Fruit fly (Drosophila melanogaster) whole organism, embryonic: ENCODE results near the gene Chchd2.

Source experiments
- ATbp ChIP-seq: fragments of 200-800 bp; sonication (Bioruptor generic); optimal IDR thresholded peaks from 2 replicates; lab custom pipeline; 2017; ENCODE audit warnings: missing biosample characterization, mild to moderate bottlenecking, missing genetic modification characterization, missing genetic modification reagents
- CG10274 ChIP-seq: fragments of 200-800 bp; sonication (Bioruptor generic); optimal IDR thresholded peaks from 3 replicates; lab custom pipeline; 2017; ENCODE audit warnings: missing biosample characterization, mild to moderate bottlenecking, missing genetic modification characterization
- CG10959 ChIP-seq: fragments of 200-800 bp; sonication (Bioruptor generic); IDR thresholded peaks from 2 replicates; pipeline ENCODE4 v1.3.6; 2022; ENCODE audit warnings: missing biosample characterization, missing genetic modification characterization
- CG11085 ChIP-seq: fragments of 200-800 bp; sonication (Bioruptor generic); IDR thresholded peaks from 2 replicates; pipeline ENCODE4 v1.3.6; 2022; ENCODE audit warnings: missing biosample characterization, missing genetic modification characterization
- CG11093 ChIP-seq: fragments of 200-800 bp; sonication (Bioruptor generic); IDR thresholded peaks from 3 replicates; pipeline ENCODE4 v1.3.6; 2022; ENCODE audit warnings: missing biosample characterization, missing genetic modification characterization
- CG11247 ChIP-seq: fragments of 200-800 bp; sonication (Bioruptor generic); IDR thresholded peaks from 2 replicates; pipeline ENCODE4 v1.3.6; 2022; ENCODE audit warnings: missing biosample characterization, missing genetic modification characterization
- CG12104 ChIP-seq: fragments of 200-800 bp; sonication (Bioruptor generic); optimal IDR thresholded peaks from 3 replicates; lab custom pipeline; 2016; ENCODE audit warnings: missing biosample characterization, missing genetic modification characterization
- CG12659 ChIP-seq: fragments of 200-800 bp; sonication (Bioruptor generic); optimal IDR thresholded peaks from 3 replicates; lab custom pipeline; 2017; ENCODE audit warnings: mild to moderate bottlenecking, missing biosample characterization, missing genetic modification reagents, missing genetic modification characterization
- CG16863 ChIP-seq: fragments of 200-800 bp; sonication (Bioruptor generic); optimal IDR thresholded peaks from 3 replicates; lab custom pipeline; 2016; ENCODE audit warnings: missing biosample characterization, missing genetic modification characterization
- CG1832 ChIP-seq: fragments of 200-800 bp; sonication (Bioruptor generic); optimal IDR thresholded peaks from 2 replicates; lab custom pipeline; 2017; ENCODE audit warnings: missing biosample characterization, mild to moderate bottlenecking, missing genetic modification characterization, inconsistent platforms
- CG18476 ChIP-seq: fragments of 200-800 bp; sonication (Bioruptor generic); optimal IDR thresholded peaks from 2 replicates; lab custom pipeline; 2016; ENCODE audit warnings: missing biosample characterization, mild to moderate bottlenecking, missing genetic modification characterization
- CG18619 ChIP-seq: fragments of 200-800 bp; sonication (Bioruptor generic); optimal IDR thresholded peaks from 3 replicates; lab custom pipeline; 2017; ENCODE audit warnings: missing biosample characterization, mild to moderate bottlenecking, missing genetic modification characterization
- CG2678 ChIP-seq: fragments of 200-800 bp; sonication (Bioruptor generic); optimal IDR thresholded peaks from 3 replicates; lab custom pipeline; 2019; ENCODE audit warnings: missing biosample characterization, mild to moderate bottlenecking, missing genetic modification characterization, moderate library complexity
- CG31365 ChIP-seq: fragments of 200-800 bp; sonication (Bioruptor generic); optimal IDR thresholded peaks from 2 replicates; lab custom pipeline; 2018; ENCODE audit warnings: missing biosample characterization, mild to moderate bottlenecking, missing genetic modification characterization
- CG34224 ChIP-seq: fragments of 200-800 bp; sonication (Bioruptor generic); IDR thresholded peaks from 3 replicates; pipeline ENCODE4 v1.3.6; 2022; ENCODE audit warnings: missing biosample characterization, missing genetic modification characterization; ENCODE audit not compliant: partially characterized antibody
- CG7963 ChIP-seq: fragments of 200-800 bp; sonication (Bioruptor generic); IDR thresholded peaks from 3 replicates; pipeline ENCODE4 v1.3.6; 2022; ENCODE audit warnings: missing biosample characterization, missing genetic modification characterization; ENCODE audit not compliant: partially characterized antibody
- CG8290 ChIP-seq, 3 experiments: fragments of 200-800 bp; sonication (Bioruptor generic); optimal IDR thresholded peaks; 2 replicates each; lab custom pipeline; 2016 to 2019; ENCODE audit warnings: missing biosample characterization in 3 of 3, missing genetic modification characterization in 3 of 3, mild to moderate bottlenecking in 2 of 3, moderate library complexity in 1 of 3
- CG8359 ChIP-seq: fragments of 200-800 bp; sonication (Bioruptor generic); optimal IDR thresholded peaks from 2 replicates; lab custom pipeline; 2017; ENCODE audit warnings: missing biosample characterization, mild to moderate bottlenecking, missing genetic modification characterization, borderline replicate concordance
- CG9727 ChIP-seq: fragments of 200-800 bp; sonication (Bioruptor generic); optimal IDR thresholded peaks from 3 replicates; lab custom pipeline; 2017; ENCODE audit warnings: missing biosample characterization, mild to moderate bottlenecking, missing genetic modification characterization
- Ets65A ChIP-seq: fragments of 200-800 bp; sonication (Bioruptor generic); peaks from one replicate; lab custom pipeline; 2016; ENCODE audit warnings: missing biosample characterization, missing genetic modification characterization
- HHEX ChIP-seq: fragments of 200-800 bp; sonication (Bioruptor generic); optimal IDR thresholded peaks from 3 replicates; lab custom pipeline; 2017; ENCODE audit warnings: missing biosample characterization, mild to moderate bottlenecking, missing genetic modification characterization, missing genetic modification reagents
- HLH54F ChIP-seq: fragments of 200-800 bp; sonication (Bioruptor generic); optimal IDR thresholded peaks from 3 replicates; lab custom pipeline; 2016; ENCODE audit warnings: missing biosample characterization, missing genetic modification characterization
- Hand ChIP-seq: fragments of 200-800 bp; sonication (Bioruptor generic); optimal IDR thresholded peaks from 2 replicates; lab custom pipeline; 2017; ENCODE audit warnings: mild to moderate bottlenecking, missing biosample characterization, missing genetic modification reagents, missing genetic modification characterization
- Hey ChIP-seq: fragments of 200-800 bp; sonication (Bioruptor generic); optimal IDR thresholded peaks from 3 replicates; lab custom pipeline; 2018; ENCODE audit warnings: missing biosample characterization, mild to moderate bottlenecking, missing genetic modification characterization
- HmgZ ChIP-seq: fragments of 200-800 bp; sonication (Bioruptor generic); optimal IDR thresholded peaks from 2 replicates; lab custom pipeline; 2018; ENCODE audit warnings: missing biosample characterization, mild to moderate bottlenecking, missing genetic modification characterization
- NC2α ChIP-seq: fragments of 200-800 bp; sonication (Bioruptor generic); optimal IDR thresholded peaks from 2 replicates; lab custom pipeline; 2016; ENCODE audit warnings: missing biosample characterization, missing genetic modification characterization
- Neu2 ChIP-seq: fragments of 200-800 bp; sonication (Bioruptor generic); optimal IDR thresholded peaks from 3 replicates; lab custom pipeline; 2016; ENCODE audit warnings: missing biosample characterization, missing genetic modification characterization, borderline replicate concordance
- Nf-YB ChIP-seq: fragments of 200-800 bp; sonication (Bioruptor generic); optimal IDR thresholded peaks from 3 replicates; lab custom pipeline; 2019; ENCODE audit warnings: missing biosample characterization, mild to moderate bottlenecking, missing genetic modification characterization, moderate library complexity
- Oaz ChIP-seq: fragments of 200-800 bp; sonication (Bioruptor generic); IDR thresholded peaks from 2 replicates; pipeline ENCODE4 v1.3.6; 2022; ENCODE audit warnings: missing biosample characterization, missing genetic modification characterization
- Sox102F ChIP-seq: fragments of 200-800 bp; sonication (Bioruptor generic); optimal IDR thresholded peaks from 2 replicates; lab custom pipeline; 2018; ENCODE audit warnings: missing biosample characterization, mild to moderate bottlenecking, missing genetic modification characterization, moderate library complexity
- amos ChIP-seq: fragments of 200-800 bp; sonication (Bioruptor generic); IDR thresholded peaks from 2 replicates; pipeline ENCODE4 v1.3.6; 2022; ENCODE audit warnings: missing biosample characterization, missing genetic modification characterization; ENCODE audit not compliant: partially characterized antibody
- aop ChIP-seq: fragments of 200-800 bp; sonication (Bioruptor generic); IDR thresholded peaks from 2 replicates; pipeline ENCODE4 v1.3.6; 2022; ENCODE audit warnings: missing biosample characterization, missing genetic modification characterization
- ara ChIP-seq: fragments of 200-800 bp; sonication (Bioruptor generic); IDR thresholded peaks from 2 replicates; pipeline ENCODE4 v1.3.6; 2022; ENCODE audit warnings: missing biosample characterization, missing genetic modification characterization
- ems ChIP-seq: fragments of 200-800 bp; sonication (Bioruptor generic); optimal IDR thresholded peaks from 3 replicates; lab custom pipeline; 2016; ENCODE audit warnings: missing biosample characterization, missing genetic modification characterization
- fru ChIP-seq: fragments of >200 bp; optimal IDR thresholded peaks from 2 replicates; lab custom pipeline; 2017
- gcm2 ChIP-seq: fragments of 200-800 bp; sonication (Bioruptor generic); optimal IDR thresholded peaks from 2 replicates; lab custom pipeline; 2016; ENCODE audit warnings: missing biosample characterization, missing genetic modification characterization
- gsb-n ChIP-seq: fragments of 200-800 bp; sonication (Bioruptor generic); optimal IDR thresholded peaks from 3 replicates; lab custom pipeline; 2018; ENCODE audit warnings: missing biosample characterization, mild to moderate bottlenecking, missing genetic modification characterization
- ham ChIP-seq: fragments of 200-800 bp; sonication (Bioruptor generic); IDR thresholded peaks from 2 replicates; pipeline ENCODE4 v1.3.6; 2022; ENCODE audit warnings: missing biosample characterization, missing genetic modification characterization
- inv ChIP-seq: fragments of 200-800 bp; sonication (Bioruptor generic); IDR thresholded peaks from 2 replicates; pipeline ENCODE4 v1.3.6; 2022; ENCODE audit warnings: missing biosample characterization, missing genetic modification characterization; ENCODE audit not compliant: partially characterized antibody
- kah ChIP-seq: fragments of 200-800 bp; sonication (Bioruptor generic); optimal IDR thresholded peaks from 2 replicates; lab custom pipeline; 2018; ENCODE audit warnings: missing biosample characterization, mild to moderate bottlenecking, missing genetic modification characterization
- pb ChIP-seq: fragments of 200-800 bp; sonication (Bioruptor generic); optimal IDR thresholded peaks from 3 replicates; lab custom pipeline; 2016; ENCODE audit warnings: missing biosample characterization, missing genetic modification characterization
- psq ChIP-seq: fragments of 200-800 bp; sonication (Bioruptor generic); optimal IDR thresholded peaks from 2 replicates; lab custom pipeline; 2017; ENCODE audit warnings: missing biosample characterization, missing genetic modification characterization
- row ChIP-seq: fragments of 200-800 bp; sonication (Bioruptor generic); IDR thresholded peaks from 3 replicates; pipeline ENCODE4 v1.3.6; 2022; ENCODE audit warnings: missing biosample characterization, missing genetic modification characterization
- salm ChIP-seq: fragments of 200-800 bp; sonication (Bioruptor generic); optimal IDR thresholded peaks from 2 replicates; lab custom pipeline; 2018; ENCODE audit warnings: missing biosample characterization, mild to moderate bottlenecking, missing genetic modification characterization
- sna ChIP-seq: fragments of 200-800 bp; sonication (Bioruptor generic); IDR thresholded peaks from 2 replicates; pipeline ENCODE4 v1.3.6; 2022; ENCODE audit warnings: missing biosample characterization, missing genetic modification characterization; ENCODE audit not compliant: partially characterized antibody
- ssp ChIP-seq: fragments of 200-800 bp; sonication (Bioruptor generic); IDR thresholded peaks from 2 replicates; pipeline ENCODE4 v1.3.6; 2022; ENCODE audit warnings: missing biosample characterization, missing genetic modification characterization
- tgo ChIP-seq: fragments of 200-800 bp; sonication (Bioruptor generic); IDR thresholded peaks from 3 replicates; pipeline ENCODE4 v1.3.6; 2022; ENCODE audit warnings: missing biosample characterization, missing genetic modification characterization
- tx ChIP-seq: fragments of 200-800 bp; sonication (Bioruptor generic); optimal IDR thresholded peaks from 2 replicates; lab custom pipeline; 2016; ENCODE audit warnings: missing biosample characterization, missing genetic modification characterization
- unc-4 ChIP-seq: fragments of 200-800 bp; sonication (Bioruptor generic); IDR thresholded peaks from 2 replicates; pipeline ENCODE4 v1.3.6; 2022; ENCODE audit warnings: missing biosample characterization, missing genetic modification characterization; ENCODE audit not compliant: partially characterized antibody
- unpg ChIP-seq: fragments of 200-800 bp; sonication (Bioruptor generic); optimal IDR thresholded peaks from 3 replicates; lab custom pipeline; 2018; ENCODE audit warnings: missing biosample characterization, mild to moderate bottlenecking, missing genetic modification characterization, moderate library complexity

Chchd2 gene

dm6 chrX:17107401-17107916 lies 41.3 kb upstream of the Chchd2 start, which contains the start of gene CG5004 (continued):
- TF ChIP-seq CG11247 (GFP tag; lab: Robert Waterston, UW) (no peak), HHEX (GFP tag; lab: Kevin White, UChicago) (peak; percentile 9), CG9727 (no peak), CG34224 (peak; percentile 44; the same call in 1 of the 3 replicates), CG1832 (GFP tag; lab: Kevin White, UChicago) (no peak), aop (no peak), Neu2 (GFP tag; lab: Kevin White, UChicago) (no peak), CG8359 (no peak), CG12104 (GFP tag; lab: Kevin White, UChicago) (no peak), CG31365 (tag; lab: Kevin White, UChicago) (no peak), CG2678 (tag; lab: Kevin White, UChicago) (no peak), CG11085 (GFP tag; lab: Robert Waterston, UW) (no peak), sna (GFP tag; lab: Robert Waterston, UW) (no peak), Ets65A (GFP tag; lab: Kevin White, UChicago) (no peak), CG16863 (no peak), NC2α (GFP tag; lab: Kevin White, UChicago) (no peak), inv (GFP tag; lab: Robert Waterston, UW) (peak; percentile 35; the same call in 1 of the 2 replicates), tx (GFP tag; lab: Kevin White, UChicago) (no peak), CG7963 (GFP tag; lab: Robert Waterston, UW) (no peak), CG12659 (GFP tag; lab: Kevin White, UChicago) (peak; percentile 63), fru (lab: Kevin White, UChicago) (no peak), ATbp (no peak), unpg (GFP tag; lab: Kevin White, UChicago) (peak; percentile 1), tgo (GFP tag; lab: Robert Waterston, UW) (no peak), gsb-n (no peak), psq (GFP tag; lab: Kevin White, UChicago) (no peak), CG10959 (GFP tag; lab: Robert Waterston, UW) (no peak), unc-4 (GFP tag; lab: Robert Waterston, UW) (peak; percentile 53), HmgZ (tag; lab: Kevin White, UChicago) (peak; percentile 45), Nf-YB (GFP tag; lab: Kevin White, UChicago) (no peak), CG8290 (GFP tag; optimal IDR thresholded peaks at IDR 0.05; lab: Kevin White, UChicago) (peak; percentile 38), CG8290 (tag; optimal IDR thresholded peaks at IDR 0.05; lab: Kevin White, UChicago) (peak in 1 of 2 experiments; percentile 64), CG10274 (no peak), amos (GFP tag; lab: Robert Waterston, UW) (peak; percentile 60), CG11093 (GFP tag; lab: Robert Waterston, UW) (no peak), CG18476 (GFP tag; lab: Kevin White, UChicago) (no peak), kah (GFP tag; lab: Kevin White, UChicago) (peak; percentile 16), Oaz (no peak), salm (tag; lab: Kevin White, UChicago) (no peak), gcm2 (GFP tag; lab: Kevin White, UChicago) (no peak), ssp (no peak), CG18619 (GFP tag; lab: Kevin White, UChicago) (no peak), Hand (GFP tag; lab: Kevin White, UChicago) (no peak), pb (GFP tag; lab: Kevin White, UChicago) (no peak), HLH54F (GFP tag; lab: Kevin White, UChicago) (no peak), ems (no peak), ham (GFP tag; lab: Robert Waterston, UW) (no peak), Sox102F (GFP tag; lab: Kevin White, UChicago) (no peak), row (peak; percentile 24; the same call in 1 of the 3 replicates), Hey (tag; lab: Kevin White, UChicago) (no peak), ara (GFP tag; lab: Robert Waterston, UW) (no peak)
